Worm (Caenorhabditis elegans): Measurements from ENCODE around the gene C44C1.1.

- TF ChIP-seq fos-1 (tag; optimal IDR thresholded peaks at IDR 0.05) (no peak), nhr-11 (tag; optimal IDR thresholded peaks at IDR 0.05) (no peak), zfp-3 (GFP tag; conservative IDR thresholded peaks at IDR 0.05) (no peak), mes-2 (tag; optimal IDR thresholded peaks at IDR 0.05; ENCODE audit: poor library complexity, severe bottlenecking) (no peak), arid-1 (GFP tag; conservative IDR thresholded peaks at IDR 0.05) (no peak), pqm-1 (tag; optimal IDR thresholded peaks at IDR 0.05) (no peak), ZK546.5 (tag; optimal IDR thresholded peaks at IDR 0.05) (no peak)
Measured at ce11 chrX:975236-975535, 5.4 kb upstream of the C44C1.1 start.

Data from whole organism, L4 larva.